Fruit fly (Drosophila melanogaster): ENCODE data around the gene Ddrgk1.

Gene Ddrgk1

dm6 chr3R:21193742-21194141 is 21.1 kb upstream of the Ddrgk1 start:
- TF ChIP-seq CG15696 (tag; optimal IDR thresholded peaks at IDR 0.05) = peak; percentile 49
- TF ChIP-seq kah (GFP tag; optimal IDR thresholded peaks at IDR 0.05) = no peak
- TF ChIP-seq CG1233 (GFP tag; optimal IDR thresholded peaks at IDR 0.05) = peak; percentile 29
- TF ChIP-seq z (GFP tag; IDR thresholded peaks at IDR 0.05) = no peak
- no peak for TF ChIP-seq lola (GFP tag; optimal IDR thresholded peaks at IDR 0.05)
- TF ChIP-seq CG7556 (GFP tag; optimal IDR thresholded peaks at IDR 0.05) = no peak
- no peak for TF ChIP-seq row (GFP tag; IDR thresholded peaks at IDR 0.05)
- TF ChIP-seq lilli (GFP tag; optimal IDR thresholded peaks at IDR 0.05) = no peak
- TF ChIP-seq CG15479 (GFP tag; optimal IDR thresholded peaks at IDR 0.05) = peak; percentile 74
- no peak for TF ChIP-seq Dad (GFP tag; optimal IDR thresholded peaks at IDR 0.05)
- no peak for TF ChIP-seq CG8089 (GFP tag; optimal IDR thresholded peaks at IDR 0.05)
- TF ChIP-seq CG14710 (tag; optimal IDR thresholded peaks at IDR 0.05) = peak; percentile 38
- TF ChIP-seq Abd-B (GFP tag; optimal IDR thresholded peaks at IDR 0.05) = no peak
- TF ChIP-seq CG6854 (GFP tag; optimal IDR thresholded peaks at IDR 0.05) = no peak
- TF ChIP-seq mam (GFP tag; optimal IDR thresholded peaks at IDR 0.05) = no peak
- TF ChIP-seq gro (GFP tag; optimal IDR thresholded peaks at IDR 0.05) = no peak
- no peak for TF ChIP-seq CG17612 (GFP tag; IDR thresholded peaks at IDR 0.05)
- peak; percentile 28 for TF ChIP-seq CG8924 (tag; optimal IDR thresholded peaks at IDR 0.05)
- no peak for TF ChIP-seq Dek (tag; optimal IDR thresholded peaks at IDR 0.05)
- no peak for TF ChIP-seq CrebB (tag; optimal IDR thresholded peaks at IDR 0.05)
- no peak for TF ChIP-seq twi (tag; optimal IDR thresholded peaks at IDR 0.05)
- TF ChIP-seq HLH54F (GFP tag; optimal IDR thresholded peaks at IDR 0.05) = no peak
- no peak for TF ChIP-seq knrl (GFP tag; IDR thresholded peaks at IDR 0.05; ENCODE audit: partially characterized antibody)
- no peak for TF ChIP-seq usp (GFP tag; optimal IDR thresholded peaks at IDR 0.05)
- peak; percentile 66 for TF ChIP-seq Kr (GFP tag; optimal IDR thresholded peaks at IDR 0.05)
- TF ChIP-seq jigr1 (GFP tag; IDR thresholded peaks at IDR 0.05) = no peak
- no peak for TF ChIP-seq CG12744 (GFP tag; optimal IDR thresholded peaks at IDR 0.05)
- TF ChIP-seq bcd (GFP tag; optimal IDR thresholded peaks at IDR 0.05) = no peak
- no peak for TF ChIP-seq HLH4C (GFP tag; IDR thresholded peaks at IDR 0.05; ENCODE audit: partially characterized antibody)
- no peak for TF ChIP-seq CG5180 (GFP tag; optimal IDR thresholded peaks at IDR 0.05)
- no peak for TF ChIP-seq nom (GFP tag; optimal IDR thresholded peaks at IDR 0.05)
- TF ChIP-seq ems (GFP tag; optimal IDR thresholded peaks at IDR 0.05) = no peak
- no peak for TF ChIP-seq CG4617 (GFP tag; optimal IDR thresholded peaks at IDR 0.05; ENCODE audit: borderline replicate concordance)
- TF ChIP-seq CG9797 (GFP tag; optimal IDR thresholded peaks at IDR 0.05) = no peak
- TF ChIP-seq CG33557 (GFP tag; optimal IDR thresholded peaks at IDR 0.05) = no peak
- no peak for TF ChIP-seq Elba2 (GFP tag; optimal IDR thresholded peaks at IDR 0.05)
- no peak for TF ChIP-seq CG7357 (GFP tag; IDR thresholded peaks at IDR 0.05)
- TF ChIP-seq dmrt11E (tag; optimal IDR thresholded peaks at IDR 0.05) = peak; percentile 19
- no peak for TF ChIP-seq CG2116 (GFP tag; optimal IDR thresholded peaks at IDR 0.05)
- TF ChIP-seq disco-r (GFP tag; optimal IDR thresholded peaks at IDR 0.05) = no peak
- no peak for TF ChIP-seq luna (GFP tag; optimal IDR thresholded peaks at IDR 0.05)
- TF ChIP-seq aop (GFP tag; IDR thresholded peaks at IDR 0.05) = no peak
- no peak for TF ChIP-seq Xrp1 (GFP tag; IDR thresholded peaks at IDR 0.05)
- TF ChIP-seq Aef1 (GFP tag; IDR thresholded peaks at IDR 0.05) = no peak
- TF ChIP-seq CG8359 (GFP tag; optimal IDR thresholded peaks at IDR 0.05; ENCODE audit: borderline replicate concordance) = peak; percentile 30
- TF ChIP-seq CoRest (tag; optimal IDR thresholded peaks at IDR 0.05) = no peak
- 0 out of 4 replicates have a peak, but pooled peaks have one; percentile 6 for TF ChIP-seq chinmo (GFP tag; IDR thresholded peaks at IDR 0.05; ENCODE audit: partially characterized antibody)
- no peak for TF ChIP-seq eyg (GFP tag; optimal IDR thresholded peaks at IDR 0.05)
- TF ChIP-seq sens (GFP tag) = peak; percentile 79
- no peak for TF ChIP-seq pnt (GFP tag; optimal IDR thresholded peaks at IDR 0.05)
- no peak for TF ChIP-seq H15 (GFP tag; IDR thresholded peaks at IDR 0.05)
